Fruit fly (Drosophila melanogaster) whole organism, embryonic: Measurements from ENCODE around the gene Ntf-2.

ENCODE experiments used
- CG14441 ChIP-seq: fragments of 200-800 bp; sonication (Bioruptor generic); IDR thresholded peaks from 2 replicates; pipeline ENCODE4 v1.3.6; 2022; ENCODE audit warnings: missing biosample characterization, missing genetic modification characterization
- CG14965 ChIP-seq: fragments of 200-800 bp; sonication (Bioruptor generic); optimal IDR thresholded peaks from 2 replicates; lab custom pipeline; 2016; ENCODE audit warnings: missing biosample characterization, missing genetic modification characterization, borderline replicate concordance
- CG3065 ChIP-seq: fragments of 200-800 bp; sonication (Bioruptor generic); optimal IDR thresholded peaks from 2 replicates; lab custom pipeline; 2016; ENCODE audit warnings: missing biosample characterization, missing genetic modification characterization
- CG8765 ChIP-seq: fragments of 200-800 bp; sonication (Bioruptor generic); IDR thresholded peaks from 2 replicates; pipeline ENCODE4 v1.3.6; 2022; ENCODE audit warnings: missing biosample characterization, missing genetic modification characterization
- CG9797 ChIP-seq: fragments of 200-800 bp; sonication (Bioruptor generic); optimal IDR thresholded peaks from 3 replicates; lab custom pipeline; 2018; ENCODE audit warnings: missing biosample characterization, mild to moderate bottlenecking, missing genetic modification characterization
- HLH54F ChIP-seq: fragments of 200-800 bp; sonication (Bioruptor generic); optimal IDR thresholded peaks from 3 replicates; lab custom pipeline; 2016; ENCODE audit warnings: missing biosample characterization, missing genetic modification characterization
- Hr39 ChIP-seq: fragments of >200 bp; optimal IDR thresholded peaks from 2 replicates; lab custom pipeline; 2017
- cato ChIP-seq: fragments of 200-800 bp; sonication (Bioruptor generic); optimal IDR thresholded peaks from 2 replicates; lab custom pipeline; 2016; ENCODE audit warnings: missing biosample characterization, missing genetic modification characterization, borderline replicate concordance

DNA sequence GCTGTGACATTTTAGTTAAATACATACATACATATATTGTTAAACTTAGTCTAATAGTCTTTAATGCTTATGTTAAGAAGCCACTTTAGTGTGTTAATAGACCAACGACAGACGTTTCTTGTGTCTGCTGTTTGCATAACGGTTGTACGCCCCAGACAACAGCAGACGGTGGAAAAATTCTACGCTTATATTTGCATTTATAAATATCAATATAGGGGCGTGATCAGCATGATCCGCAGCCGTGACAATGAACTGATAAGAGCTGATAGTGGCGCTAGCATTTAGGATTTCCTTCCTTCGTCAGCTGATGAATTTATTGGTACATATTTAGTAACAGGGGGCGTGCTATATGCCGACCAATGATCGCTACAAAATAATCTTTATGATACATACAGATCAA, 30.5 kb downstream of the Ntf-2 start:
- no peak for TF ChIP-seq CG8765
- TF ChIP-seq CG14965 (GFP tag; lab: Kevin White, UChicago) = no peak
- no peak for TF ChIP-seq cato (GFP tag; lab: Kevin White, UChicago)
- TF ChIP-seq CG9797 (GFP tag; lab: Kevin White, UChicago) = no peak
- no peak for TF ChIP-seq CG3065 (GFP tag; lab: Kevin White, UChicago)
- no peak for TF ChIP-seq CG14441 (GFP tag; lab: Robert Waterston, UW)
- no peak for TF ChIP-seq Hr39 (lab: Kevin White, UChicago)
- TF ChIP-seq HLH54F (GFP tag; lab: Kevin White, UChicago) = no peak
